1 fruit fly cellular context compared by ENCODE assay signal in the genomic region with DNA sequence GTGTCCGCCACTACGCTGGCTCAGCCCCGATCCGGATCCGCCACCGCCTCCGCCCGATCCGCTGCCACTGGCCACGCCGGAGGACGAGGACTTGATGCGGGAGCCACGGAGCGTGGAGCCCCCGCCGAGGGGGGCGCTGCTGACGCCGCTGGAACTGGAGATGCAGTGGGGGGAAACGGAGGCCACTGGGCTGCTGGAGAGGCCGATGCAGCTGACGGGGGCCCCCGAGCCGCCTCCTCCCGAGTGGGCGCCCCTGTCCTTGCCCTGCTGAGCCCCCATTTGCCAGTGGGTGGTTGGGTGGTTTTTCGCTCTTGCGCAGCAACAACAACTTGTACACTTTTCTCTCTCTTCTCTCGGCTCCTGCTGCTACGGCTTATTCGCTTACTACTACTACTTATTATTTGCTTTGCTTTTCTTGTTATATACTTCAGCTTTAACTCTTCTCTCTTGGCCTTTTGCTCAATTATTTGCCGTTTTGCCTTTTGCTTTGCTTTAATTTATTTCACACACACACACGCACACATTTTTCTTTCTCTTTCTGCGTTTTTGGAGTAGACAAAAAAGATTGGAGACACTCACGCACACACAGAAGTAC.
TF ChIP-seq lines count a peak whose summit lies in the region.

No protein-coding gene starts in this region.

TF ChIP-seq in whole organism, embryonic, 481 proteins besides CTCF, POLR2A, EP300 and RAD21 (continued from another document and continues in another):
- TF ChIP-seq CG6813 (GFP tag; optimal IDR thresholded peaks at IDR 0.05; lab: Kevin White, UChicago) (no peak), ato (GFP tag; IDR thresholded peaks at IDR 0.05; lab: Robert Waterston, UW; ENCODE audit: partially characterized antibody) (no peak), GATAe (GFP tag; conservative IDR thresholded peaks at IDR 0.05; lab: Robert Waterston, UW) (no peak), gcm2 (GFP tag; optimal IDR thresholded peaks at IDR 0.05; lab: Kevin White, UChicago) (no peak), CG2678 (tag; optimal IDR thresholded peaks at IDR 0.05; lab: Kevin White, UChicago) (no peak), CG14860 (GFP tag; IDR thresholded peaks at IDR 0.05; lab: Robert Waterston, UW; ENCODE audit: partially characterized antibody) (no peak), Dbx (GFP tag; IDR thresholded peaks at IDR 0.05; lab: Robert Waterston, UW) (peak; percentile 42; the same call in 1 of the 3 replicates), CG11093 (GFP tag; IDR thresholded peaks at IDR 0.05; lab: Robert Waterston, UW) (no peak), zen2 (GFP tag; IDR thresholded peaks at IDR 0.05; lab: Robert Waterston, UW; ENCODE audit: partially characterized antibody) (no peak), croc (GFP tag; conservative IDR thresholded peaks at IDR 0.05; lab: Robert Waterston, UW) (no peak), lov (optimal IDR thresholded peaks at IDR 0.05; lab: Kevin White, UChicago) (no peak), lov (GFP tag; IDR thresholded peaks at IDR 0.05; lab: Robert Waterston, UW) (peak; percentile 70; the same call in 1 of the 3 replicates), CG14965 (GFP tag; optimal IDR thresholded peaks at IDR 0.05; lab: Kevin White, UChicago; ENCODE audit: borderline replicate concordance) (no peak), CG3838 (GFP tag; optimal IDR thresholded peaks at IDR 0.05; lab: Kevin White, UChicago) (no peak), CG16779 (GFP tag; IDR thresholded peaks at IDR 0.05; lab: Robert Waterston, UW) (no peak), aop (GFP tag; IDR thresholded peaks at IDR 0.05; lab: Robert Waterston, UW) (no peak), Pdp1 (GFP tag; optimal IDR thresholded peaks at IDR 0.05; lab: Kevin White, UChicago) (no peak), CG18599 (GFP tag; optimal IDR thresholded peaks at IDR 0.05; lab: Kevin White, UChicago) (no peak), Bteb2 (GFP tag; optimal IDR thresholded peaks at IDR 0.05; lab: Kevin White, UChicago) (no peak), CG6254 (GFP tag; optimal IDR thresholded peaks at IDR 0.05; lab: Kevin White, UChicago) (no peak), gsb (GFP tag; IDR thresholded peaks at IDR 0.05; lab: Robert Waterston, UW) (no peak), wek (GFP tag; optimal IDR thresholded peaks at IDR 0.05; lab: Kevin White, UChicago) (no peak), CG33213 (GFP tag; optimal IDR thresholded peaks at IDR 0.05; lab: Kevin White, UChicago) (no peak), NK7.1 (GFP tag; optimal IDR thresholded peaks at IDR 0.05; lab: Kevin White, UChicago) (no peak), Nf-YA (GFP tag; IDR thresholded peaks at IDR 0.05; lab: Robert Waterston, UW) (no peak), Ada2b (GFP tag; IDR thresholded peaks at IDR 0.05; lab: Robert Waterston, UW) (no peak), CG6689 (GFP tag; IDR thresholded peaks at IDR 0.05; lab: Robert Waterston, UW) (no peak), CG34376 (GFP tag; optimal IDR thresholded peaks at IDR 0.05; lab: Kevin White, UChicago) (no peak), CG13624 (GFP tag; optimal IDR thresholded peaks at IDR 0.05; lab: Kevin White, UChicago) (no peak), CG33557 (GFP tag; optimal IDR thresholded peaks at IDR 0.05; lab: Kevin White, UChicago) (no peak), CG15601 (tag; optimal IDR thresholded peaks at IDR 0.05; lab: Kevin White, UChicago) (no peak), CG4404 (GFP tag; IDR thresholded peaks at IDR 0.05; lab: Robert Waterston, UW) (no peak), gem (tag; optimal IDR thresholded peaks at IDR 0.05; lab: Kevin White, UChicago) (no peak), Hmx (GFP tag; optimal IDR thresholded peaks at IDR 0.05; lab: Kevin White, UChicago) (no peak), br (optimal IDR thresholded peaks at IDR 0.05; lab: Kevin White, UChicago) (no peak), luna (GFP tag; optimal IDR thresholded peaks at IDR 0.05; lab: Kevin White, UChicago) (no peak), Bgb (GFP tag; IDR thresholded peaks at IDR 0.05; lab: Robert Waterston, UW; ENCODE audit: partially characterized antibody) (no peak), abd-A (tag; optimal IDR thresholded peaks at IDR 0.05; lab: Kevin White, UChicago) (no peak), Spps (tag; optimal IDR thresholded peaks at IDR 0.05; lab: Kevin White, UChicago) (no peak), Chrac-16 (GFP tag; optimal IDR thresholded peaks at IDR 0.05; lab: Kevin White, UChicago) (no peak), CG14050 (GFP tag; IDR thresholded peaks at IDR 0.05; lab: Robert Waterston, UW) (no peak), Dp (GFP tag; optimal IDR thresholded peaks at IDR 0.05; lab: Kevin White, UChicago) (no peak), ac (GFP tag; optimal IDR thresholded peaks at IDR 0.05; lab: Kevin White, UChicago) (no peak), Hr39 (optimal IDR thresholded peaks at IDR 0.05; lab: Kevin White, UChicago) (peak; percentile 89), tap (tag; optimal IDR thresholded peaks at IDR 0.05; lab: Kevin White, UChicago) (no peak), Lpt (GFP tag; optimal IDR thresholded peaks at IDR 0.05; lab: Kevin White, UChicago) (no peak), otp (GFP tag; IDR thresholded peaks at IDR 0.05; lab: Robert Waterston, UW) (no peak), CG15514 (GFP tag; optimal IDR thresholded peaks at IDR 0.05; lab: Kevin White, UChicago) (no peak), Lhr (GFP tag; optimal IDR thresholded peaks at IDR 0.05; lab: Kevin White, UChicago) (no peak), CG1647 (GFP tag; optimal IDR thresholded peaks at IDR 0.05; lab: Kevin White, UChicago) (no peak), unc-4 (GFP tag; IDR thresholded peaks at IDR 0.05; lab: Robert Waterston, UW; ENCODE audit: partially characterized antibody) (no peak), grn (GFP tag; optimal IDR thresholded peaks at IDR 0.05; lab: Kevin White, UChicago) (no peak), CG2120 (GFP tag; optimal IDR thresholded peaks at IDR 0.05; lab: Kevin White, UChicago) (no peak), CG8765 (GFP tag; IDR thresholded peaks at IDR 0.05; lab: Robert Waterston, UW) (no peak), pfk (GFP tag; optimal IDR thresholded peaks at IDR 0.05; lab: Kevin White, UChicago) (no peak), Elba2 (GFP tag; optimal IDR thresholded peaks at IDR 0.05; lab: Kevin White, UChicago) (no peak), CG3281 (GFP tag; optimal IDR thresholded peaks at IDR 0.05; lab: Kevin White, UChicago) (no peak), shn (GFP tag; optimal IDR thresholded peaks at IDR 0.05; lab: Kevin White, UChicago) (no peak), CG15073 (GFP tag; optimal IDR thresholded peaks at IDR 0.05; lab: Kevin White, UChicago) (no peak), CG9437 (GFP tag; optimal IDR thresholded peaks at IDR 0.05; lab: Kevin White, UChicago) (no peak), CG18764 (GFP tag; optimal IDR thresholded peaks at IDR 0.05; lab: Kevin White, UChicago) (no peak), CG17361 (GFP tag; IDR thresholded peaks at IDR 0.05; lab: Robert Waterston, UW) (no peak), az2 (GFP tag; optimal IDR thresholded peaks at IDR 0.05; lab: Kevin White, UChicago) (no peak), CG3065 (GFP tag; optimal IDR thresholded peaks at IDR 0.05; lab: Kevin White, UChicago) (no peak), Hr3 (GFP tag; optimal IDR thresholded peaks at IDR 0.05; lab: Kevin White, UChicago) (no peak), sob (GFP tag; IDR thresholded peaks at IDR 0.05; lab: Robert Waterston, UW) (no peak), Awh (GFP tag; IDR thresholded peaks at IDR 0.05; lab: Robert Waterston, UW) (no peak), CG13123 (GFP tag; optimal IDR thresholded peaks at IDR 0.05; lab: Kevin White, UChicago) (no peak), cato (GFP tag; optimal IDR thresholded peaks at IDR 0.05; lab: Kevin White, UChicago; ENCODE audit: borderline replicate concordance) (no peak), CG9609 (GFP tag; optimal IDR thresholded peaks at IDR 0.05; lab: Kevin White, UChicago) (no peak), Fer2 (tag; optimal IDR thresholded peaks at IDR 0.05; lab: Kevin White, UChicago) (no peak), pum (GFP tag; optimal IDR thresholded peaks at IDR 0.05; lab: Kevin White, UChicago) (peak; percentile 3), her (GFP tag; optimal IDR thresholded peaks at IDR 0.05; lab: Kevin White, UChicago) (no peak), Dad (GFP tag; optimal IDR thresholded peaks at IDR 0.05; lab: Kevin White, UChicago) (no peak), NC2β (GFP tag; optimal IDR thresholded peaks at IDR 0.05; lab: Kevin White, UChicago) (no peak), Ets65A (GFP tag; lab: Kevin White, UChicago) (no peak), H2.0 (GFP tag; IDR thresholded peaks at IDR 0.05; lab: Robert Waterston, UW) (no peak), CG13296 (GFP tag; optimal IDR thresholded peaks at IDR 0.05; lab: Kevin White, UChicago) (no peak), Gug (GFP tag; IDR thresholded peaks at IDR 0.05; lab: Robert Waterston, UW) (no peak), dpn (GFP tag; optimal IDR thresholded peaks at IDR 0.05; lab: Kevin White, UChicago) (peak in 1 of 2 experiments; percentile 31), chn (GFP tag; optimal IDR thresholded peaks at IDR 0.05; lab: Kevin White, UChicago) (no peak), nerfin-2 (GFP tag; IDR thresholded peaks at IDR 0.05; lab: Robert Waterston, UW; ENCODE audit: partially characterized antibody) (0 out of 2 replicates have a peak, but pooled peaks have one; percentile 19), CG1529 (GFP tag; optimal IDR thresholded peaks at IDR 0.05; lab: Kevin White, UChicago) (no peak), crol (GFP tag; IDR thresholded peaks at IDR 0.05; lab: Robert Waterston, UW) (peak; percentile 74), Ets97D (GFP tag; optimal IDR thresholded peaks at IDR 0.05; lab: Kevin White, UChicago) (no peak), CG11723 (GFP tag; optimal IDR thresholded peaks at IDR 0.05; lab: Kevin White, UChicago) (no peak), corto (GFP tag; optimal IDR thresholded peaks at IDR 0.05; lab: Kevin White, UChicago) (no peak), CG11695 (GFP tag; IDR thresholded peaks at IDR 0.05; lab: Robert Waterston, UW) (no peak), CG14710 (tag; optimal IDR thresholded peaks at IDR 0.05; lab: Kevin White, UChicago) (no peak), sug (tag; optimal IDR thresholded peaks at IDR 0.05; lab: Kevin White, UChicago) (no peak), dm (GFP tag; optimal IDR thresholded peaks at IDR 0.05; lab: Kevin White, UChicago) (no peak), CG30020 (tag; optimal IDR thresholded peaks at IDR 0.05; lab: Kevin White, UChicago) (no peak), Atf6 (GFP tag; IDR thresholded peaks at IDR 0.05; lab: Robert Waterston, UW) (no peak), nmo (GFP tag; optimal IDR thresholded peaks at IDR 0.05; lab: Kevin White, UChicago) (no peak), dmrt11E (tag; optimal IDR thresholded peaks at IDR 0.05; lab: Kevin White, UChicago) (no peak), CG12942 (GFP tag; optimal IDR thresholded peaks at IDR 0.05; lab: Kevin White, UChicago) (no peak), CG10979 (tag; optimal IDR thresholded peaks at IDR 0.05; lab: Kevin White, UChicago) (no peak), CG10366 (GFP tag; IDR thresholded peaks at IDR 0.05; lab: Robert Waterston, UW) (no peak; the same call in 1 of the 2 replicates), CG31388 (GFP tag; optimal IDR thresholded peaks at IDR 0.05; lab: Kevin White, UChicago) (no peak), eve (GFP tag; optimal IDR thresholded peaks at IDR 0.05; lab: Kevin White, UChicago) (no peak), Kr (GFP tag; optimal IDR thresholded peaks at IDR 0.05; lab: Kevin White, UChicago) (no peak), CG14441 (GFP tag; IDR thresholded peaks at IDR 0.05; lab: Robert Waterston, UW) (peak; percentile 34; the same call in 1 of the 2 replicates), ro (GFP tag; IDR thresholded peaks at IDR 0.05; lab: Robert Waterston, UW) (no peak), ewg (GFP tag; optimal IDR thresholded peaks at IDR 0.05; lab: Kevin White, UChicago) (peak; percentile 58), tin (GFP tag; optimal IDR thresholded peaks at IDR 0.05; lab: Kevin White, UChicago) (no peak), CG2889 (GFP tag; IDR thresholded peaks at IDR 0.05; lab: Robert Waterston, UW) (0 out of 3 replicates have a peak, but pooled peaks have one; percentile 11), Usf (GFP tag; optimal IDR thresholded peaks at IDR 0.05; lab: Kevin White, UChicago) (no peak), scrt (GFP tag; optimal IDR thresholded peaks at IDR 0.05; lab: Kevin White, UChicago) (no peak), CG3407 (GFP tag; optimal IDR thresholded peaks at IDR 0.05; lab: Kevin White, UChicago) (no peak), chinmo (GFP tag; IDR thresholded peaks at IDR 0.05; lab: Robert Waterston, UW; ENCODE audit: partially characterized antibody) (0 out of 4 replicates have a peak, but pooled peaks have one; percentile 17), CG7987 (GFP tag; optimal IDR thresholded peaks at IDR 0.05; lab: Kevin White, UChicago) (no peak), CrebB (tag; optimal IDR thresholded peaks at IDR 0.05; lab: Kevin White, UChicago) (no peak), jumu (GFP tag; optimal IDR thresholded peaks at IDR 0.05; lab: Kevin White, UChicago) (no peak), CHES-1-like (GFP tag; optimal IDR thresholded peaks at IDR 0.05; lab: Kevin White, UChicago) (no peak), prd (optimal IDR thresholded peaks at IDR 0.05; lab: Kevin White, UChicago) (no peak), prd (GFP tag; IDR thresholded peaks at IDR 0.05; lab: Robert Waterston, UW) (0 out of 3 replicates have a peak, but pooled peaks have one; percentile 22), NfI (GFP tag; optimal IDR thresholded peaks at IDR 0.05; lab: Kevin White, UChicago) (no peak), sens (GFP tag; lab: Kevin White, UChicago) (peak; percentile 39), CG1832 (GFP tag; optimal IDR thresholded peaks at IDR 0.05; lab: Kevin White, UChicago) (no peak), CG3726 (GFP tag; IDR thresholded peaks at IDR 0.05; lab: Robert Waterston, UW) (no peak), da (GFP tag; optimal IDR thresholded peaks at IDR 0.05; lab: Kevin White, UChicago) (no peak), sr (GFP tag; IDR thresholded peaks at IDR 0.05; lab: Robert Waterston, UW) (no peak), CG3163 (GFP tag; optimal IDR thresholded peaks at IDR 0.05; lab: Kevin White, UChicago) (no peak), Mrtf (GFP tag; IDR thresholded peaks at IDR 0.05; lab: Robert Waterston, UW) (no peak), bab2 (GFP tag; optimal IDR thresholded peaks at IDR 0.05; lab: Kevin White, UChicago) (no peak), wdn (GFP tag; IDR thresholded peaks at IDR 0.05; lab: Robert Waterston, UW) (no peak), CG16813 (GFP tag; IDR thresholded peaks at IDR 0.05; lab: Robert Waterston, UW; ENCODE audit: partially characterized antibody) (no peak), nom (GFP tag; optimal IDR thresholded peaks at IDR 0.05; lab: Kevin White, UChicago) (no peak), CG1602 (GFP tag; optimal IDR thresholded peaks at IDR 0.05; lab: Kevin White, UChicago) (no peak), CG7786 (GFP tag; optimal IDR thresholded peaks at IDR 0.05; lab: Kevin White, UChicago) (no peak), Med (GFP tag; lab: Kevin White, UChicago) (peak; percentile 74)
